Worm (Caenorhabditis elegans): ENCODE measurements around the gene R05F9.7.

DNA sequence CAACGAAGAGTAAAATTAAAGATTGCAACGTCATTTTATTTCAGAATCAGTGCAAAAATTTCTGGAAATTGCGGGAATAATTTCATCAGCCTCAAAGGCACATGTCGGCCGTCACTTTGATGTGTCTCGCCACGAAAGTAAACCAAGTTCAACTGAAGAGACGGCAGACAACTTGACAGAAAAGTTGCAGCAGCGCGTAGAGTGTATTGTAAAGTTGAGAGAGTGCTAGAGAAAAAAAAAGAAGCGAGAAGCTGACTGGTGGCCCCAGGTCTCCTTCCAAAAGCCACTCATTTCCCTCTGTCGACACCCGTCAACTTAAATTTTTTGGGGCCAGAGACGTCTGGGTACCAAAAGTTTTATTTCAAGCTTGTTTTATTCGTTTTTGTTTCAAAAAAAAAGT, 18.2 kb downstream of the R05F9.7 start:
- TF ChIP-seq cog-1 (tag; optimal IDR thresholded peaks at IDR 0.05) (no peak), tab-1 (GFP tag; IDR thresholded peaks at IDR 0.05) (no peak), ztf-29 (GFP tag; IDR thresholded peaks at IDR 0.05) (peak; percentile 57; the same call in 1 of the 2 replicates)
